Fruit fly (Drosophila melanogaster): ENCODE measurements around the gene CG18048.

CG18048 gene

DNA sequence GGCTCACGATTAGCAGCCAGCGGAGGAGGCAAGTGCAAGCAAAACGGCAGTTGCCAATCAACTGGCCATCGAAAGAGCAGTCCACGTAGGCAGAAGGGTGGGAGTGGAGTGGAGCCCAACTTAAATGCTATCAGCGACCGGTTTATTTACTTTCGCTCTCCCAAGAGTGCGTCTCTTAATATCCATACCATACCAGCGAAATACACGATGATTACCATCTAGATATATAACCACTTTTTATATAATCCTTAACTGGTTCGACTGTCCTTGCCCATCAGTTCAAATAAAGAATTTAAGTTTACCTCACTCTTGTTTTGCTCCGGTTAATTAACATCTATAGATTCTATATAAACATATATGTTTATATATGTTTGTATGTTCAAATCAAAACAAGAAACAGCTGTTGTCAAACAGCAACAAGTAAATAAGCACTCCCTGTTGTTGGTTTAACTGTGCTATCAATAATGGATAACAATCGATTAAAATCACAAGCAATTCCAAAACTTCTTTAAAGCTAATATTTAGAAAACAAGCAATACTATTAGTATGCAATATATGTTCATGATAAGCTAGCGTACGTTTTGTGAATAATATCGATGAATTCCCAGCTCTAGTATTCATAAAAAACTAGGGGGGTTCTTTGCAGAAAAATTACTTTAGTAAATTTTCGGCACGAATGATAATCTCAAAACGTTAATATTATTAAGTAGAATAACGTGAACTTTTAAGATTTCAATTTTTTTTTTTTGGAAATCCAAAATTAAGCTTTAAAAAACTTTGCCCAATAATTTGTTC, 27.8 kb downstream of the CG18048 start (continued):
- peak; percentile 43; the same call in 1 of the 3 replicates for TF ChIP-seq CG34422 (GFP tag; IDR thresholded peaks at IDR 0.05)
- peak; percentile 71 for TF ChIP-seq Sry-δ (GFP tag; optimal IDR thresholded peaks at IDR 0.05)
- TF ChIP-seq CG6272 (GFP tag; IDR thresholded peaks at IDR 0.05) = no peak
- TF ChIP-seq CG14014 (GFP tag; IDR thresholded peaks at IDR 0.05) = peak; percentile 65; the same call in 1 of the 2 replicates
- peak; percentile 75 for TF ChIP-seq Vsx1 (GFP tag; optimal IDR thresholded peaks at IDR 0.05)
- no peak for TF ChIP-seq Dp (GFP tag; optimal IDR thresholded peaks at IDR 0.05)
- TF ChIP-seq CG18011 (GFP tag; optimal IDR thresholded peaks at IDR 0.05) = peak; percentile 6
- TF ChIP-seq Lpt (GFP tag; optimal IDR thresholded peaks at IDR 0.05) = no peak
- TF ChIP-seq Poxn (GFP tag; IDR thresholded peaks at IDR 0.05) = no peak
- peak; percentile 32 for TF ChIP-seq grau (tag; optimal IDR thresholded peaks at IDR 0.05)
- no peak for TF ChIP-seq D (optimal IDR thresholded peaks at IDR 0.05)
- TF ChIP-seq D (GFP tag; optimal IDR thresholded peaks at IDR 0.05) = no peak
- no peak for TF ChIP-seq emc (GFP tag; optimal IDR thresholded peaks at IDR 0.05)
- TF ChIP-seq Doc3 (GFP tag; IDR thresholded peaks at IDR 0.05; ENCODE audit: partially characterized antibody) = peak; percentile 26; the same call in 2 of the 3 replicates
- TF ChIP-seq bab2 (GFP tag; optimal IDR thresholded peaks at IDR 0.05) = peak; percentile 39
- no peak for TF ChIP-seq ems (GFP tag; optimal IDR thresholded peaks at IDR 0.05)
- no peak for TF ChIP-seq CG8765 (GFP tag; IDR thresholded peaks at IDR 0.05)
- no peak for TF ChIP-seq bowl (GFP tag; IDR thresholded peaks at IDR 0.05)
- TF ChIP-seq CG11093 (GFP tag; IDR thresholded peaks at IDR 0.05) = no peak
- TF ChIP-seq pita (GFP tag; optimal IDR thresholded peaks at IDR 0.05) = no peak
- no peak for TF ChIP-seq esg (GFP tag; conservative IDR thresholded peaks at IDR 0.05)
- no peak for TF ChIP-seq Ets97D (GFP tag; optimal IDR thresholded peaks at IDR 0.05)
- peak; percentile 79 for TF ChIP-seq CG7987 (GFP tag; optimal IDR thresholded peaks at IDR 0.05)
- no peak for TF ChIP-seq tna (GFP tag; IDR thresholded peaks at IDR 0.05; ENCODE audit: partially characterized antibody)
- TF ChIP-seq CG4282 (GFP tag; optimal IDR thresholded peaks at IDR 0.05) = no peak
- TF ChIP-seq nmo (GFP tag; optimal IDR thresholded peaks at IDR 0.05) = peak; percentile 21
- TF ChIP-seq Bgb (GFP tag; IDR thresholded peaks at IDR 0.05; ENCODE audit: partially characterized antibody) = no peak
- TF ChIP-seq CG12155 (GFP tag; optimal IDR thresholded peaks at IDR 0.05) = peak; percentile 14
- TF ChIP-seq CG2712 (tag; optimal IDR thresholded peaks at IDR 0.05) = peak; percentile 23
- TF ChIP-seq sisA (GFP tag; IDR thresholded peaks at IDR 0.05) = no peak
- TF ChIP-seq CG7786 (GFP tag; optimal IDR thresholded peaks at IDR 0.05) = no peak
- TF ChIP-seq kay (GFP tag; optimal IDR thresholded peaks at IDR 0.05) = peak; percentile 22
- no peak for TF ChIP-seq luna (GFP tag; optimal IDR thresholded peaks at IDR 0.05)
- TF ChIP-seq fd96Cb (tag; optimal IDR thresholded peaks at IDR 0.05) = no peak
- peak; percentile 28 for TF ChIP-seq CG13894 (tag; optimal IDR thresholded peaks at IDR 0.05)
- TF ChIP-seq CG17361 (GFP tag; IDR thresholded peaks at IDR 0.05) = no peak; the same call in 2 of the 3 replicates
- TF ChIP-seq Med (GFP tag) = peak; percentile 87
- TF ChIP-seq Camta (GFP tag; optimal IDR thresholded peaks at IDR 0.05) = peak; percentile 16
- TF ChIP-seq CG14050 (GFP tag; IDR thresholded peaks at IDR 0.05) = 0 out of 3 replicates have a peak, but pooled peaks have one; percentile 25
- TF ChIP-seq Optix (GFP tag; IDR thresholded peaks at IDR 0.05) = no peak
- TF ChIP-seq ara (GFP tag; IDR thresholded peaks at IDR 0.05) = 0 out of 2 replicates have a peak, but pooled peaks have one; percentile 26
- peak; percentile 3 for TF ChIP-seq CG10979 (tag; optimal IDR thresholded peaks at IDR 0.05)
- no peak for TF ChIP-seq CG7745 (tag; optimal IDR thresholded peaks at IDR 0.05)
- TF ChIP-seq CG17802 (tag; optimal IDR thresholded peaks at IDR 0.05) = no peak
- peak; percentile 72 for TF ChIP-seq CG13296 (GFP tag; optimal IDR thresholded peaks at IDR 0.05)
- no peak for TF ChIP-seq CG17612 (GFP tag; IDR thresholded peaks at IDR 0.05)
- TF ChIP-seq Xrp1 (GFP tag; IDR thresholded peaks at IDR 0.05) = peak; percentile 55
- peak; percentile 68 for TF ChIP-seq grn (GFP tag; optimal IDR thresholded peaks at IDR 0.05)
- TF ChIP-seq Sox100B (GFP tag; optimal IDR thresholded peaks at IDR 0.05) = peak; percentile 38
- no peak for TF ChIP-seq dmrt11E (tag; optimal IDR thresholded peaks at IDR 0.05)
